Worm (Caenorhabditis elegans): Measurements from ENCODE around the gene ZC204.6.

DNA sequence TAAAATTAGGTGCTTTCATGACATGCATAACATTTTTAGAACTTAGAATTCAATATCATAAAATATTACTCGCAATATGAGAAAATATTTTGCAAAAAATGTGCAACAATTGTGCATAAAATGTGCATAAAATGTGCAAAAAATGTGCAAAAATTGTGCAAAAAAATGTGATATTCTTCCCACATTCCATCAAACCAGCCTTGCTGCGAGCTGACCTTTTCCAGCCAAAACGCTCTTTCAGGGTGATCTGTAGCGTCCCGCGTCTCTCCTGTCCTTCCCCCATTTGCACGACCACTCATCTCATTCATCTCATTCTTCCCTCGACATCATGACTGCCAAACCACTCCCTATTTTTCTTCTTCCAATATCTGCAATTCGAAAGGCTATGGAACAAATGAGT, 31.5 kb upstream of the ZC204.6 start, which contains the start of gene fbxb-17:
- no peak for TF ChIP-seq flt-1 (GFP tag; IDR thresholded peaks at IDR 0.05)
- TF ChIP-seq scrt-1 (GFP tag; IDR thresholded peaks at IDR 0.05): no peak
- TF ChIP-seq aly-1 (tag; optimal IDR thresholded peaks at IDR 0.05): no peak
- no peak for TF ChIP-seq ceh-13 (GFP tag; optimal IDR thresholded peaks at IDR 0.05)
- no peak for TF ChIP-seq F13C5.2 (tag; optimal IDR thresholded peaks at IDR 0.05)
- TF ChIP-seq ama-1 (optimal IDR thresholded peaks at IDR 0.05): no peak
